Fruit fly (Drosophila melanogaster) whole organism, wandering third instar larva: ENCODE measurements around the gene CG5885.
A peak's percentile ranks its signal among the peaks of the same experiment; 100 is the strongest.

Source experiments
- Abd-B ChIP-seq: fragments of >200 bp; optimal IDR thresholded peaks from 2 replicates; lab custom pipeline; 2017; ENCODE audit warnings: missing biosample characterization, missing genetic modification characterization
- CG32264 ChIP-seq: fragments of 200-800 bp; sonication (Bioruptor generic); optimal IDR thresholded peaks from 2 replicates; lab custom pipeline; 2016; ENCODE audit warnings: missing biosample characterization, missing genetic modification characterization
- CG9705 ChIP-seq: fragments of 200-800 bp; sonication (Bioruptor generic); optimal IDR thresholded peaks from 2 replicates; lab custom pipeline; 2018; ENCODE audit warnings: missing biosample characterization, mild to moderate bottlenecking, missing genetic modification characterization
- CrebA ChIP-seq: fragments of 200-800 bp; sonication (Bioruptor generic); optimal IDR thresholded peaks from 2 replicates; lab custom pipeline; 2016; ENCODE audit warnings: missing biosample characterization, mild to moderate bottlenecking, missing genetic modification characterization, borderline replicate concordance
- Dif ChIP-seq: fragments of 200-275, 200-300 bp; sonication (Bioruptor generic); optimal IDR thresholded peaks from 2 replicates; lab custom pipeline; 2018; ENCODE audit warnings: missing biosample characterization, missing genetic modification characterization; ENCODE audit not compliant: partially characterized antibody
- GATAd ChIP-seq: sonication (Bioruptor generic); optimal IDR thresholded peaks from 2 replicates; lab custom pipeline; 2016; ENCODE audit warnings: missing biosample characterization, missing genetic modification characterization
- HLH106 ChIP-seq: fragments of 200-800 bp; optimal IDR thresholded peaks from 3 replicates; lab custom pipeline; 2019; ENCODE audit warnings: missing biosample characterization, mild to moderate bottlenecking, missing genetic modification characterization, moderate library complexity
- Hnf4 ChIP-seq: fragments of 200-800 bp; sonication (Bioruptor generic); optimal IDR thresholded peaks from 2 replicates; lab custom pipeline; 2016; ENCODE audit warnings: missing biosample characterization, mild to moderate bottlenecking, missing genetic modification characterization
- Hr78 ChIP-seq: fragments of >200 bp; optimal IDR thresholded peaks from 2 replicates; lab custom pipeline; 2017; ENCODE audit warnings: missing biosample characterization, missing genetic modification characterization
- Hr83 ChIP-seq: fragments of 200-300 bp; sonication (Bioruptor generic); optimal IDR thresholded peaks from 2 replicates; lab custom pipeline; 2016; ENCODE audit warnings: missing biosample characterization, mild to moderate bottlenecking, missing genetic modification characterization, moderate library complexity; ENCODE audit not compliant: poor library complexity, severe bottlenecking
- Jra ChIP-seq: sonication (Bioruptor generic); optimal IDR thresholded peaks from 2 replicates; lab custom pipeline; 2016; ENCODE audit warnings: missing biosample characterization, missing genetic modification characterization
- Mio ChIP-seq: sonication (Bioruptor generic); optimal IDR thresholded peaks from 2 replicates; lab custom pipeline; 2016; ENCODE audit warnings: missing biosample characterization, missing genetic modification characterization
- Myc ChIP-seq: fragments of >200 bp; optimal IDR thresholded peaks from 2 replicates; lab custom pipeline; 2017
- N ChIP-seq: fragments of >200 bp; optimal IDR thresholded peaks from 2 replicates; lab custom pipeline; 2018; ENCODE audit warnings: missing biosample characterization, missing external identifiers, missing genetic modification characterization
- OdsH ChIP-seq: fragments of 200-800 bp; sonication (Bioruptor generic); optimal IDR thresholded peaks from 2 replicates; lab custom pipeline; 2016; ENCODE audit warnings: missing biosample characterization, mild to moderate bottlenecking, missing genetic modification characterization
- Rel ChIP-seq, 2 experiments: fragments of 200-800 bp; sonication (Bioruptor generic) in 1 of 2; optimal IDR thresholded peaks; 2 replicates in 1 of 2; 3 replicates in 1 of 2; lab custom pipeline; 2016 to 2019; ENCODE audit warnings: mild to moderate bottlenecking in 2 of 2, missing biosample characterization in 2 of 2, missing genetic modification characterization in 2 of 2, moderate library complexity in 1 of 2
- Sp1 ChIP-seq: fragments of 200-800 bp; sonication (Bioruptor generic); optimal IDR thresholded peaks from 3 replicates; lab custom pipeline; 2019; ENCODE audit warnings: missing biosample characterization, mild to moderate bottlenecking, missing genetic modification characterization, moderate library complexity
- Vsx2 ChIP-seq: fragments of 200-300, 225-300 bp; sonication (Bioruptor generic); optimal IDR thresholded peaks from 2 replicates; lab custom pipeline; 2018; ENCODE audit warnings: missing biosample characterization, missing genetic modification characterization; ENCODE audit not compliant: partially characterized antibody
- br ChIP-seq: fragments of 200-800 bp; sonication (Bioruptor generic); optimal IDR thresholded peaks from 2 replicates; lab custom pipeline; 2016; ENCODE audit warnings: missing biosample characterization, missing genetic modification characterization
- brk ChIP-seq: fragments of 200-800 bp; sonication (Bioruptor generic); optimal IDR thresholded peaks from 2 replicates; lab custom pipeline; 2016; ENCODE audit warnings: missing biosample characterization, mild to moderate bottlenecking, missing genetic modification characterization
- dl ChIP-seq, 2 experiments: fragments of 175-275, 200-275 bp in 1 of 2; fragments of 200-275 bp in 1 of 2; sonication (Bioruptor generic); optimal IDR thresholded peaks; lab custom pipeline; 2018; ENCODE audit warnings: mild to moderate bottlenecking in 2 of 2, missing biosample characterization in 2 of 2, missing genetic modification characterization in 2 of 2, moderate library complexity in 2 of 2; ENCODE audit not compliant: partially characterized antibody in 2 of 2, insufficient read depth in 1 of 2
- dmrt93B ChIP-seq: fragments of 200-800 bp; sonication (Bioruptor generic); optimal IDR thresholded peaks from 2 replicates; lab custom pipeline; 2018; ENCODE audit warnings: missing biosample characterization, mild to moderate bottlenecking, missing genetic modification characterization
- ey ChIP-seq: fragments of 200-800 bp; sonication (Bioruptor generic); optimal IDR thresholded peaks from 2 replicates; lab custom pipeline; 2016; ENCODE audit warnings: missing biosample characterization, missing genetic modification characterization
- foxo ChIP-seq, 2 experiments: fragments of 200-800 bp; sonication (Bioruptor generic); optimal IDR thresholded peaks; 2 replicates in 1 of 2; 3 replicates in 1 of 2; lab custom pipeline; 2016 to 2017; ENCODE audit warnings: missing biosample characterization in 2 of 2, missing genetic modification characterization in 2 of 2
- fru ChIP-seq: fragments of 200-800 bp; sonication (Bioruptor generic); optimal IDR thresholded peaks from 3 replicates; lab custom pipeline; 2016; ENCODE audit warnings: missing biosample characterization, mild to moderate bottlenecking, missing genetic modification characterization
- h ChIP-seq: fragments of 200-800 bp; sonication (Bioruptor generic); optimal IDR thresholded peaks from 3 replicates; lab custom pipeline; 2016; ENCODE audit warnings: missing biosample characterization, mild to moderate bottlenecking, missing genetic modification characterization
- jim ChIP-seq: fragments of 175-275, 200-325 bp; sonication (Bioruptor generic); optimal IDR thresholded peaks from 2 replicates; lab custom pipeline; 2016; ENCODE audit warnings: missing biosample characterization, mild to moderate bottlenecking, missing genetic modification characterization
- lola ChIP-seq: fragments of >200 bp; optimal IDR thresholded peaks from 2 replicates; lab custom pipeline; 2017; ENCODE audit warnings: missing biosample characterization, missing genetic modification characterization
- pan ChIP-seq: fragments of >200 bp; optimal IDR thresholded peaks from 2 replicates; lab custom pipeline; 2017
- psq ChIP-seq: fragments of 200-800 bp; sonication (Bioruptor generic); optimal IDR thresholded peaks from 3 replicates; lab custom pipeline; 2017; ENCODE audit warnings: missing biosample characterization, mild to moderate bottlenecking, missing genetic modification characterization, moderate library complexity
- rgr ChIP-seq: fragments of 200-800 bp; sonication (Bioruptor generic); optimal IDR thresholded peaks from 3 replicates; lab custom pipeline; 2016; ENCODE audit warnings: missing biosample characterization, mild to moderate bottlenecking, missing genetic modification characterization
- sage ChIP-seq: fragments of 200-800 bp; sonication (Bioruptor generic); optimal IDR thresholded peaks from 2 replicates; lab custom pipeline; 2016; ENCODE audit warnings: missing biosample characterization, mild to moderate bottlenecking, missing genetic modification characterization
- sv ChIP-seq: fragments of 200-800 bp; sonication (Bioruptor generic); optimal IDR thresholded peaks from 3 replicates; lab custom pipeline; 2016; ENCODE audit warnings: missing biosample characterization, missing genetic modification characterization
- tai ChIP-seq: sonication (Bioruptor generic); optimal IDR thresholded peaks from 2 replicates; lab custom pipeline; 2016; ENCODE audit warnings: missing biosample characterization, missing genetic modification characterization
- usp ChIP-seq: fragments of >200 bp; optimal IDR thresholded peaks from 2 replicates; lab custom pipeline; 2017; ENCODE audit warnings: missing biosample characterization, missing genetic modification characterization

The CG5885 gene

dm6 chr2L:9912570-9913260 is 5.4 kb downstream of the CG5885 start, which contains the start of the genes Etl1 and Srp54:
Etl1 (minus strand) TSS chr2L:9912608.
Srp54 (plus strand) TSS chr2L:9912911.
- no peak for TF ChIP-seq Rel (GFP tag; optimal IDR thresholded peaks at IDR 0.05; lab: Kevin White, UChicago)
- peak; percentile 1 for TF ChIP-seq Rel (tag; optimal IDR thresholded peaks at IDR 0.05; lab: Kevin White, UChicago)
- TF ChIP-seq pan (lab: Kevin White, UChicago), result no peak
- TF ChIP-seq jim (GFP tag; lab: Kevin White, UChicago), result no peak
- TF ChIP-seq Jra, result peak; percentile 30
- no peak for TF ChIP-seq sv (GFP tag; lab: Kevin White, UChicago)
- no peak for TF ChIP-seq brk (GFP tag; lab: Kevin White, UChicago)
- TF ChIP-seq Myc (lab: Kevin White, UChicago), result peak; percentile 2
- no peak for TF ChIP-seq dmrt93B (GFP tag; lab: Kevin White, UChicago)
- no peak for TF ChIP-seq Vsx2 (GFP tag; lab: Kevin White, UChicago)
- TF ChIP-seq Hnf4 (GFP tag; lab: Kevin White, UChicago), result peak; percentile 31
- no peak for TF ChIP-seq usp (GFP tag; lab: Kevin White, UChicago)
- TF ChIP-seq br, result no peak
- TF ChIP-seq foxo (GFP tag; optimal IDR thresholded peaks at IDR 0.05; lab: Kevin White, UChicago), result peak in 1 of 2 experiments; percentile 25
- TF ChIP-seq CrebA (GFP tag; lab: Kevin White, UChicago), result no peak
- TF ChIP-seq Hr83 (GFP tag; lab: Kevin White, UChicago), result peak; percentile 2
- TF ChIP-seq h (GFP tag; lab: Kevin White, UChicago), result peak; percentile 13
- no peak for TF ChIP-seq CG9705 (GFP tag; lab: Kevin White, UChicago)
- no peak for TF ChIP-seq Hr78 (GFP tag; lab: Kevin White, UChicago)
- TF ChIP-seq psq (GFP tag; lab: Kevin White, UChicago), result no peak
- TF ChIP-seq Mio (GFP tag; lab: Kevin White, UChicago), result no peak

dm6 chr2L:9911783-9912182 is 6.3 kb downstream of the CG5885 start:
- TF ChIP-seq Jra (no peak), brk (GFP tag; lab: Kevin White, UChicago) (no peak), Rel (GFP tag; optimal IDR thresholded peaks at IDR 0.05; lab: Kevin White, UChicago) (no peak), Rel (tag; optimal IDR thresholded peaks at IDR 0.05; lab: Kevin White, UChicago) (peak; percentile 87), Abd-B (no peak), HLH106 (tag; lab: Kevin White, UChicago) (peak; percentile 26), CrebA (GFP tag; lab: Kevin White, UChicago) (no peak), OdsH (GFP tag; lab: Kevin White, UChicago) (no peak), br (no peak), h (GFP tag; lab: Kevin White, UChicago) (peak; percentile 31), Sp1 (GFP tag; lab: Kevin White, UChicago) (peak; percentile 9), foxo (GFP tag; optimal IDR thresholded peaks at IDR 0.05; lab: Kevin White, UChicago) (peak in 1 of 2 experiments; percentile 28), Vsx2 (GFP tag; lab: Kevin White, UChicago) (no peak), N (GFP tag; lab: Kevin White, UChicago) (no peak), CG32264 (GFP tag; lab: Kevin White, UChicago) (no peak), Dif (no peak), Hnf4 (GFP tag; lab: Kevin White, UChicago) (peak; percentile 2), Mio (GFP tag; lab: Kevin White, UChicago) (no peak), fru (GFP tag; lab: Kevin White, UChicago) (peak; percentile 20), ey (GFP tag; lab: Kevin White, UChicago) (peak; percentile 7), pan (lab: Kevin White, UChicago) (no peak), sv (GFP tag; lab: Kevin White, UChicago) (no peak), Myc (lab: Kevin White, UChicago) (no peak), CG9705 (GFP tag; lab: Kevin White, UChicago) (no peak)

- TF ChIP-seq GATAd (no peak), br (no peak), Hr83 (GFP tag; lab: Kevin White, UChicago) (no peak), Myc (lab: Kevin White, UChicago) (no peak), CrebA (GFP tag; lab: Kevin White, UChicago) (no peak), Abd-B (no peak), tai (GFP tag; lab: Kevin White, UChicago) (no peak), Rel (GFP tag; optimal IDR thresholded peaks at IDR 0.05; lab: Kevin White, UChicago) (no peak), Rel (tag; optimal IDR thresholded peaks at IDR 0.05; lab: Kevin White, UChicago) (no peak), pan (lab: Kevin White, UChicago) (no peak), Jra (no peak), lola (GFP tag; lab: Kevin White, UChicago) (no peak), foxo (GFP tag; optimal IDR thresholded peaks at IDR 0.05; lab: Kevin White, UChicago) (peak in 1 of 2 experiments; percentile 6), dl (GFP tag; optimal IDR thresholded peaks at IDR 0.05; lab: Kevin White, UChicago; ENCODE audit: insufficient read depth in 1 of 2, partially characterized antibody in 2 of 2) (peak; percentile 41 to 59), OdsH (GFP tag; lab: Kevin White, UChicago) (no peak), rgr (GFP tag; lab: Kevin White, UChicago) (no peak), psq (GFP tag; lab: Kevin White, UChicago) (no peak), Mio (GFP tag; lab: Kevin White, UChicago) (no peak), HLH106 (tag; lab: Kevin White, UChicago) (no peak), sage (GFP tag; lab: Kevin White, UChicago) (no peak), h (GFP tag; lab: Kevin White, UChicago) (peak; percentile 27), ey (GFP tag; lab: Kevin White, UChicago) (no peak), jim (GFP tag; lab: Kevin White, UChicago) (no peak), Dif (peak; percentile 82), dmrt93B (GFP tag; lab: Kevin White, UChicago) (no peak), Hr78 (GFP tag; lab: Kevin White, UChicago) (no peak), brk (GFP tag; lab: Kevin White, UChicago) (no peak), usp (GFP tag; lab: Kevin White, UChicago) (no peak), CG9705 (GFP tag; lab: Kevin White, UChicago) (no peak)
- TF ChIP-seq, all 38 proteins: peak for 4
Measured at dm6 chr2L:9908468-9908967, 9.6 kb downstream of the CG5885 start, which contains the start of gene CG13124. CG13124 (minus strand) TSS chr2L:9908633.
